Fruit fly (Drosophila melanogaster): ENCODE results near the gene Nup205.

Nup205 gene

dm6 chrX:19889128-19889756 is 37.2 kb downstream of the Nup205 start (continued):
- TF ChIP-seq ewg (GFP tag; optimal IDR thresholded peaks at IDR 0.05): peak; percentile 67
- TF ChIP-seq CG12104 (GFP tag; optimal IDR thresholded peaks at IDR 0.05): peak; percentile 59
- TF ChIP-seq CG6254 (GFP tag; optimal IDR thresholded peaks at IDR 0.05): peak; percentile 44
- peak; percentile 85 for TF ChIP-seq CG17829 (tag; optimal IDR thresholded peaks at IDR 0.05)
- TF ChIP-seq CG5245 (GFP tag; optimal IDR thresholded peaks at IDR 0.05): peak; percentile 63
- TF ChIP-seq HHEX (GFP tag; optimal IDR thresholded peaks at IDR 0.05): peak; percentile 81
- TF ChIP-seq Hr39 (optimal IDR thresholded peaks at IDR 0.05): no peak
- no peak for TF ChIP-seq Scr (GFP tag; IDR thresholded peaks at IDR 0.05; ENCODE audit: partially characterized antibody)
- TF ChIP-seq CG9727 (GFP tag; optimal IDR thresholded peaks at IDR 0.05): peak; percentile 90
- TF ChIP-seq so (GFP tag; IDR thresholded peaks at IDR 0.05): peak; percentile 64; the same call in 2 of the 3 replicates
- peak; percentile 83 for TF ChIP-seq Ssrp (tag; optimal IDR thresholded peaks at IDR 0.05)
- TF ChIP-seq cas (GFP tag; IDR thresholded peaks at IDR 0.05): peak; percentile 64; the same call in 1 of the 2 replicates
- peak; percentile 37 for TF ChIP-seq Asciz (GFP tag; optimal IDR thresholded peaks at IDR 0.05)
- TF ChIP-seq CoRest (tag; optimal IDR thresholded peaks at IDR 0.05): peak; percentile 86
- peak; percentile 89 to 91 for TF ChIP-seq chif (GFP tag; optimal IDR thresholded peaks at IDR 0.05)
- TF ChIP-seq CG3281 (GFP tag; optimal IDR thresholded peaks at IDR 0.05): peak; percentile 79
- peak; percentile 93 for TF ChIP-seq CG12769 (tag; optimal IDR thresholded peaks at IDR 0.05)
- TF ChIP-seq luna (GFP tag; optimal IDR thresholded peaks at IDR 0.05): peak; percentile 76
- TF ChIP-seq CG3726 (GFP tag; IDR thresholded peaks at IDR 0.05): peak; percentile 80; the same call in 1 of the 3 replicates
- peak; percentile 47 for TF ChIP-seq Spps (tag; optimal IDR thresholded peaks at IDR 0.05)
- peak; percentile 52 for TF ChIP-seq CG31365 (tag; optimal IDR thresholded peaks at IDR 0.05)
- TF ChIP-seq CG4328 (GFP tag; optimal IDR thresholded peaks at IDR 0.05): peak; percentile 12
- peak; percentile 36 for TF ChIP-seq salm (tag; optimal IDR thresholded peaks at IDR 0.05)
- peak; percentile 59; the same call in 1 of the 3 replicates for TF ChIP-seq C15 (GFP tag; IDR thresholded peaks at IDR 0.05)
- peak; percentile 23 for TF ChIP-seq kah (GFP tag; optimal IDR thresholded peaks at IDR 0.05)
- TF ChIP-seq MBD-R2 (GFP tag; IDR thresholded peaks at IDR 0.05): peak; percentile 51; the same call in 1 of the 2 replicates
- peak; percentile 92 for TF ChIP-seq mam (GFP tag; optimal IDR thresholded peaks at IDR 0.05)
- peak; percentile 81 for TF ChIP-seq CG4424 (GFP tag; optimal IDR thresholded peaks at IDR 0.05)
- TF ChIP-seq Dp (GFP tag; optimal IDR thresholded peaks at IDR 0.05): no peak
- peak; percentile 53 for TF ChIP-seq btn (GFP tag; optimal IDR thresholded peaks at IDR 0.05)
- peak; percentile 48 for TF ChIP-seq nau (GFP tag; optimal IDR thresholded peaks at IDR 0.05)
- peak; percentile 89 for TF ChIP-seq CG34422 (GFP tag; IDR thresholded peaks at IDR 0.05)
- TF ChIP-seq dmrt99B (tag; optimal IDR thresholded peaks at IDR 0.05): peak; percentile 87
- no peak for TF ChIP-seq Dll (GFP tag; IDR thresholded peaks at IDR 0.05; ENCODE audit: partially characterized antibody)
- no peak; the same call in 1 of the 2 replicates for TF ChIP-seq crol (GFP tag; IDR thresholded peaks at IDR 0.05)
- peak; percentile 66 for TF ChIP-seq seq (GFP tag; IDR thresholded peaks at IDR 0.05)
- peak; percentile 86 for TF ChIP-seq CG15269 (tag; optimal IDR thresholded peaks at IDR 0.05)
- TF ChIP-seq ap (GFP tag; IDR thresholded peaks at IDR 0.05): peak; percentile 57
- TF ChIP-seq Ada2b (GFP tag; IDR thresholded peaks at IDR 0.05): peak; percentile 73
- TF ChIP-seq CG15514 (GFP tag; optimal IDR thresholded peaks at IDR 0.05): peak; percentile 68
- peak; percentile 91 for TF ChIP-seq gem (tag; optimal IDR thresholded peaks at IDR 0.05)
- peak; percentile 76 for TF ChIP-seq D19A (tag; optimal IDR thresholded peaks at IDR 0.05)
- TF ChIP-seq dm (GFP tag; optimal IDR thresholded peaks at IDR 0.05): peak; percentile 77
- peak; percentile 66 for TF ChIP-seq Bdp1 (GFP tag; optimal IDR thresholded peaks at IDR 0.05)
- TF ChIP-seq MTF-1 (GFP tag; optimal IDR thresholded peaks at IDR 0.05; ENCODE audit: borderline replicate concordance): peak; percentile 76
- TF ChIP-seq gsb (GFP tag; IDR thresholded peaks at IDR 0.05): peak; percentile 64
- TF ChIP-seq ara (GFP tag; IDR thresholded peaks at IDR 0.05): peak; percentile 81
- TF ChIP-seq corto (GFP tag; optimal IDR thresholded peaks at IDR 0.05): peak; percentile 12
- TF ChIP-seq CG5180 (GFP tag; optimal IDR thresholded peaks at IDR 0.05): peak; percentile 59

All from whole organism, embryonic.